Worm (Caenorhabditis elegans): Measurements from ENCODE around the gene malt-1.

- TF ChIP-seq lin-13 (GFP tag; optimal IDR thresholded peaks at IDR 0.05) (no peak), nhr-12 (tag; optimal IDR thresholded peaks at IDR 0.05) (no peak)
Observed at ce11 chrII:6915875-6916274, 35.2 kb downstream of the malt-1 start, which contains the start of gene B0252.8.

All from whole organism, L2 larva.